Fruit fly (Drosophila melanogaster) whole organism, embryonic: ENCODE data around the gene CG15772.
A peak's percentile ranks its signal among the peaks of the same experiment; 100 is the strongest.

ENCODE experiments used
- Atf6 ChIP-seq: fragments of 200-800 bp; sonication (Bioruptor generic); IDR thresholded peaks from 2 replicates; pipeline ENCODE4 v1.3.6; 2022; ENCODE audit warnings: missing biosample characterization, missing genetic modification characterization
- Awh ChIP-seq: fragments of 200-800 bp; sonication (Bioruptor generic); IDR thresholded peaks from 2 replicates; pipeline ENCODE4, ENCODE4 v1.3.6; 2022; ENCODE audit warnings: missing biosample characterization, missing genetic modification characterization
- BtbVII ChIP-seq: fragments of 200-800 bp; sonication (Bioruptor generic); optimal IDR thresholded peaks from 3 replicates; lab custom pipeline; 2017; ENCODE audit warnings: missing biosample characterization, mild to moderate bottlenecking, missing genetic modification characterization
- CG11085 ChIP-seq: fragments of 200-800 bp; sonication (Bioruptor generic); IDR thresholded peaks from 2 replicates; pipeline ENCODE4 v1.3.6; 2022; ENCODE audit warnings: missing biosample characterization, missing genetic modification characterization
- CG11695 ChIP-seq: fragments of 200-800 bp; sonication (Bioruptor generic); IDR thresholded peaks from 3 replicates; pipeline ENCODE4 v1.3.6; 2022; ENCODE audit warnings: missing biosample characterization, missing genetic modification characterization
- CG13123 ChIP-seq: fragments of 200-800 bp; sonication (Bioruptor generic); optimal IDR thresholded peaks from 2 replicates; lab custom pipeline; 2016; ENCODE audit warnings: missing biosample characterization, missing genetic modification characterization
- CG13894 ChIP-seq: fragments of 200-800 bp; sonication (Bioruptor generic); optimal IDR thresholded peaks from 3 replicates; lab custom pipeline; 2018; ENCODE audit warnings: missing biosample characterization, mild to moderate bottlenecking, missing genetic modification characterization, moderate library complexity
- CG14441 ChIP-seq: fragments of 200-800 bp; sonication (Bioruptor generic); IDR thresholded peaks from 2 replicates; pipeline ENCODE4 v1.3.6; 2022; ENCODE audit warnings: missing biosample characterization, missing genetic modification characterization
- CG14860 ChIP-seq: fragments of 200-800 bp; sonication (Bioruptor generic); IDR thresholded peaks from 3 replicates; pipeline ENCODE4 v1.3.6; 2022; ENCODE audit warnings: missing biosample characterization, missing genetic modification characterization; ENCODE audit not compliant: partially characterized antibody
- CG16815 ChIP-seq: fragments of 200-800 bp; sonication (Bioruptor generic); optimal IDR thresholded peaks from 3 replicates; lab custom pipeline; 2017; ENCODE audit warnings: missing biosample characterization, mild to moderate bottlenecking, missing genetic modification characterization
- CG17186 ChIP-seq: fragments of 200-800 bp; sonication (Bioruptor generic); optimal IDR thresholded peaks from 3 replicates; lab custom pipeline; 2017; ENCODE audit warnings: missing biosample characterization, missing genetic modification reagents, missing genetic modification characterization
- CG17829 ChIP-seq: fragments of 200-800 bp; optimal IDR thresholded peaks from 2 replicates; lab custom pipeline; 2019; ENCODE audit warnings: missing biosample characterization, mild to moderate bottlenecking, missing genetic modification characterization, moderate library complexity
- CG18476 ChIP-seq: fragments of 200-800 bp; sonication (Bioruptor generic); optimal IDR thresholded peaks from 2 replicates; lab custom pipeline; 2016; ENCODE audit warnings: missing biosample characterization, mild to moderate bottlenecking, missing genetic modification characterization
- CG18764 ChIP-seq: fragments of 200-800 bp; sonication (Bioruptor generic); optimal IDR thresholded peaks from 3 replicates; lab custom pipeline; 2016; ENCODE audit warnings: missing biosample characterization, missing genetic modification characterization
- CG3065 ChIP-seq: fragments of 200-800 bp; sonication (Bioruptor generic); optimal IDR thresholded peaks from 2 replicates; lab custom pipeline; 2016; ENCODE audit warnings: missing biosample characterization, missing genetic modification characterization
- CG3281 ChIP-seq: fragments of 200-800 bp; sonication (Bioruptor generic); optimal IDR thresholded peaks from 3 replicates; lab custom pipeline; 2017; ENCODE audit warnings: missing biosample characterization, mild to moderate bottlenecking, missing genetic modification characterization
- CG33213 ChIP-seq: fragments of 200-800 bp; sonication (Bioruptor generic); optimal IDR thresholded peaks from 3 replicates; lab custom pipeline; 2016; ENCODE audit warnings: missing biosample characterization, missing genetic modification characterization
- CG4328 ChIP-seq: fragments of 200-800 bp; sonication (Bioruptor generic); optimal IDR thresholded peaks from 3 replicates; lab custom pipeline; 2017; ENCODE audit warnings: missing biosample characterization, missing genetic modification reagents, missing genetic modification characterization
- CG6791 ChIP-seq: fragments of 200-800 bp; sonication (Bioruptor generic); IDR thresholded peaks from 3 replicates; pipeline ENCODE4 v1.3.6; 2022; ENCODE audit warnings: missing biosample characterization, missing genetic modification characterization; ENCODE audit not compliant: partially characterized antibody
- CG6854 ChIP-seq: fragments of 200-800 bp; sonication (Bioruptor generic); optimal IDR thresholded peaks from 3 replicates; lab custom pipeline; 2017; ENCODE audit warnings: missing biosample characterization, mild to moderate bottlenecking, missing genetic modification characterization
- CG7963 ChIP-seq: fragments of 200-800 bp; sonication (Bioruptor generic); IDR thresholded peaks from 3 replicates; pipeline ENCODE4 v1.3.6; 2022; ENCODE audit warnings: missing biosample characterization, missing genetic modification characterization; ENCODE audit not compliant: partially characterized antibody
- CG8478 ChIP-seq: fragments of >200 bp; optimal IDR thresholded peaks from 2 replicates; lab custom pipeline; 2018
- CG9876 ChIP-seq: fragments of 200-800 bp; sonication (Bioruptor generic); optimal IDR thresholded peaks from 2 replicates; lab custom pipeline; 2016; ENCODE audit warnings: missing biosample characterization, missing genetic modification characterization
- Chrac-16 ChIP-seq: fragments of 200-800 bp; sonication (Bioruptor generic); optimal IDR thresholded peaks from 3 replicates; lab custom pipeline; 2016; ENCODE audit warnings: missing biosample characterization, missing genetic modification characterization
- E2f2 ChIP-seq: fragments of 200-800 bp; sonication (Bioruptor generic); IDR thresholded peaks from 2 replicates; pipeline ENCODE4 v1.3.6; 2022; ENCODE audit warnings: missing biosample characterization, missing genetic modification characterization
- Ets65A ChIP-seq: fragments of 200-800 bp; sonication (Bioruptor generic); peaks from one replicate; lab custom pipeline; 2016; ENCODE audit warnings: missing biosample characterization, missing genetic modification characterization
- HLHmδ ChIP-seq: fragments of 200-800 bp; sonication (Bioruptor generic); optimal IDR thresholded peaks from 2 replicates; lab custom pipeline; 2018; ENCODE audit warnings: missing biosample characterization, mild to moderate bottlenecking, missing genetic modification characterization, moderate library complexity
- Myb ChIP-seq: fragments of 200-800 bp; sonication (Bioruptor generic); optimal IDR thresholded peaks from 2 replicates; lab custom pipeline; 2016; ENCODE audit warnings: missing biosample characterization, missing genetic modification characterization
- Sox100B ChIP-seq: fragments of 200-800 bp; sonication (Bioruptor generic); optimal IDR thresholded peaks from 3 replicates; lab custom pipeline; 2018; ENCODE audit warnings: missing biosample characterization, mild to moderate bottlenecking, missing genetic modification characterization
- Spps ChIP-seq: fragments of 200-800 bp; sonication (Bioruptor generic); optimal IDR thresholded peaks from 2 replicates; lab custom pipeline; 2018; ENCODE audit warnings: missing biosample characterization, mild to moderate bottlenecking, missing genetic modification characterization
- TFAM ChIP-seq: fragments of 200-800 bp; sonication (Bioruptor generic); optimal IDR thresholded peaks from 2 replicates; lab custom pipeline; 2017; ENCODE audit warnings: missing biosample characterization, missing genetic modification characterization, inconsistent platforms
- Xrp1 ChIP-seq: fragments of 200-800 bp; sonication (Bioruptor generic); IDR thresholded peaks from 2 replicates; pipeline ENCODE4 v1.3.6; 2022; ENCODE audit warnings: missing biosample characterization, missing genetic modification characterization
- abd-A ChIP-seq: fragments of 200-800 bp; sonication (Bioruptor generic); optimal IDR thresholded peaks from 3 replicates; lab custom pipeline; 2019; ENCODE audit warnings: missing biosample characterization, mild to moderate bottlenecking, missing genetic modification characterization, moderate library complexity
- caup ChIP-seq: fragments of 200-800 bp; sonication (Bioruptor generic); optimal IDR thresholded peaks from 3 replicates; lab custom pipeline; 2017; ENCODE audit warnings: missing biosample characterization, mild to moderate bottlenecking, missing genetic modification characterization, moderate library complexity; ENCODE audit not compliant: severe bottlenecking
- dati ChIP-seq: fragments of 200-800 bp; sonication (Bioruptor generic); IDR thresholded peaks from 2 replicates; pipeline ENCODE4 v1.3.6; 2022; ENCODE audit warnings: missing biosample characterization, missing genetic modification characterization
- fd64A ChIP-seq: fragments of 200-800 bp; sonication (Bioruptor generic); optimal IDR thresholded peaks from 3 replicates; lab custom pipeline; 2018; ENCODE audit warnings: missing biosample characterization, mild to moderate bottlenecking, missing genetic modification characterization
- ind ChIP-seq: fragments of 200-800 bp; sonication (Bioruptor generic); optimal IDR thresholded peaks from 3 replicates; lab custom pipeline; 2016; ENCODE audit warnings: missing biosample characterization, missing genetic modification characterization
- jing ChIP-seq: fragments of 200-800 bp; sonication (Bioruptor generic); optimal IDR thresholded peaks from 2 replicates; lab custom pipeline; 2018; ENCODE audit warnings: missing biosample characterization, mild to moderate bottlenecking, missing genetic modification characterization
- jumu ChIP-seq: fragments of 200-800 bp; sonication (Bioruptor generic); optimal IDR thresholded peaks from 3 replicates; lab custom pipeline; 2016; ENCODE audit warnings: missing biosample characterization, missing genetic modification characterization
- kah ChIP-seq: fragments of 200-800 bp; sonication (Bioruptor generic); optimal IDR thresholded peaks from 2 replicates; lab custom pipeline; 2018; ENCODE audit warnings: missing biosample characterization, mild to moderate bottlenecking, missing genetic modification characterization
- lilli ChIP-seq: fragments of 200-800 bp; sonication (Bioruptor generic); optimal IDR thresholded peaks from 3 replicates; lab custom pipeline; 2016; ENCODE audit warnings: missing biosample characterization, missing genetic modification characterization
- peb ChIP-seq: fragments of 200-800 bp; sonication (Bioruptor generic); IDR thresholded peaks from 2 replicates; pipeline ENCODE4 v1.3.6; 2022; ENCODE audit warnings: missing biosample characterization, missing genetic modification characterization
- ro ChIP-seq: fragments of 200-800 bp; sonication (Bioruptor generic); IDR thresholded peaks from 2 replicates; pipeline ENCODE4 v1.3.6; 2022; ENCODE audit warnings: missing biosample characterization, missing genetic modification characterization
- row ChIP-seq: fragments of 200-800 bp; sonication (Bioruptor generic); IDR thresholded peaks from 3 replicates; pipeline ENCODE4 v1.3.6; 2022; ENCODE audit warnings: missing biosample characterization, missing genetic modification characterization
- scrt ChIP-seq: fragments of 200-800 bp; sonication (Bioruptor generic); optimal IDR thresholded peaks from 2 replicates; lab custom pipeline; 2018; ENCODE audit warnings: missing biosample characterization, mild to moderate bottlenecking, missing genetic modification characterization, moderate library complexity
- so ChIP-seq: fragments of 200-800 bp; sonication (Bioruptor generic); IDR thresholded peaks from 3 replicates; pipeline ENCODE4 v1.3.6; 2022; ENCODE audit warnings: missing biosample characterization, missing genetic modification characterization
- sug ChIP-seq: fragments of 200-800 bp; optimal IDR thresholded peaks from 2 replicates; lab custom pipeline; 2019; ENCODE audit warnings: missing biosample characterization, mild to moderate bottlenecking, missing genetic modification characterization, moderate library complexity
- tll ChIP-seq, 2 experiments: fragments of 200-800 bp in 1 of 2; fragments of >200 bp in 1 of 2; sonication (Bioruptor generic) in 1 of 2; optimal IDR thresholded peaks; 2 replicates each; lab custom pipeline; 2017 to 2019; ENCODE audit warnings: missing biosample characterization in 2 of 2, missing genetic modification characterization in 2 of 2, mild to moderate bottlenecking in 1 of 2, moderate library complexity in 1 of 2
- vnd ChIP-seq: fragments of 200-800 bp; sonication (Bioruptor generic); IDR thresholded peaks from 3 replicates; pipeline ENCODE4 v1.3.6; 2022; ENCODE audit warnings: missing biosample characterization, missing genetic modification characterization; ENCODE audit not compliant: partially characterized antibody

The CG15772 gene

dm6 chrX:5764001-5764892 lies 12.2 kb downstream of the CG15772 start, which contains the start of the genes MAPk-Ak2 and CG42699 (continued):
- peak; percentile 88 for TF ChIP-seq Sox100B
- no peak for TF ChIP-seq CG8478 (lab: Kevin White, UChicago)
- TF ChIP-seq so: peak; percentile 86
- peak; percentile 74 for TF ChIP-seq CG6854 (GFP tag; lab: Kevin White, UChicago)
- peak; percentile 76 for TF ChIP-seq sug (tag; lab: Kevin White, UChicago)
- peak; percentile 51 for TF ChIP-seq Spps (tag; lab: Kevin White, UChicago)
- peak; percentile 94 for TF ChIP-seq Awh
- peak; percentile 76 for TF ChIP-seq CG3281 (GFP tag; lab: Kevin White, UChicago)
- TF ChIP-seq CG17829 (tag; lab: Kevin White, UChicago): peak; percentile 58
- TF ChIP-seq ind (GFP tag; lab: Kevin White, UChicago): peak; percentile 21
- no peak for TF ChIP-seq jing (GFP tag; lab: Kevin White, UChicago)
- peak; percentile 55 for TF ChIP-seq Ets65A (GFP tag; lab: Kevin White, UChicago)
- TF ChIP-seq caup: peak; percentile 91
- peak; percentile 38 for TF ChIP-seq TFAM
- TF ChIP-seq dati (GFP tag; lab: Robert Waterston, UW): no peak
- peak; percentile 83 for TF ChIP-seq fd64A (GFP tag; lab: Kevin White, UChicago)
- TF ChIP-seq lilli: peak; percentile 67
- TF ChIP-seq CG33213 (GFP tag; lab: Kevin White, UChicago): peak; percentile 87
- TF ChIP-seq CG11695: peak; percentile 73
- TF ChIP-seq row (GFP tag; lab: Robert Waterston, UW): peak; percentile 54
- TF ChIP-seq BtbVII (GFP tag; lab: Kevin White, UChicago): peak; percentile 83
- peak; percentile 38 for TF ChIP-seq HLHmδ (GFP tag; lab: Kevin White, UChicago)
- TF ChIP-seq CG17186 (GFP tag; lab: Kevin White, UChicago): peak; percentile 4
- peak; percentile 90 for TF ChIP-seq CG13894 (tag; lab: Kevin White, UChicago)
- peak; percentile 76 for TF ChIP-seq Xrp1 (GFP tag; lab: Robert Waterston, UW)
- peak; percentile 50 for TF ChIP-seq abd-A (tag; lab: Kevin White, UChicago)
- TF ChIP-seq CG9876: peak; percentile 65
- peak; percentile 75 for TF ChIP-seq jumu
- no peak for TF ChIP-seq peb (GFP tag; lab: Robert Waterston, UW)
- TF ChIP-seq kah (GFP tag; lab: Kevin White, UChicago): peak; percentile 73
- TF ChIP-seq tll (GFP tag; optimal IDR thresholded peaks at IDR 0.05; lab: Kevin White, UChicago): no peak
- TF ChIP-seq Myb (GFP tag; lab: Kevin White, UChicago): peak; percentile 84
- TF ChIP-seq CG18764 (GFP tag; lab: Kevin White, UChicago): peak; percentile 80
- TF ChIP-seq CG11085 (GFP tag; lab: Robert Waterston, UW): peak; percentile 59; the same call in 1 of the 2 replicates
- peak; percentile 71 for TF ChIP-seq CG7963
- no peak for TF ChIP-seq ro (GFP tag; lab: Robert Waterston, UW)
- TF ChIP-seq CG14441 (GFP tag; lab: Robert Waterston, UW): peak; percentile 56; the same call in 1 of the 2 replicates
- peak; percentile 76 for TF ChIP-seq CG14860 (GFP tag; lab: Robert Waterston, UW)
- TF ChIP-seq CG4328: peak; percentile 89
- TF ChIP-seq scrt (GFP tag; lab: Kevin White, UChicago): peak; percentile 69
- TF ChIP-seq Chrac-16 (GFP tag; lab: Kevin White, UChicago): no peak
- peak; percentile 89 for TF ChIP-seq CG13123 (GFP tag; lab: Kevin White, UChicago)
- no peak for TF ChIP-seq CG16815 (GFP tag; lab: Kevin White, UChicago)
- TF ChIP-seq E2f2 (GFP tag; lab: Robert Waterston, UW): peak; percentile 50
- peak; percentile 77 for TF ChIP-seq Atf6 (GFP tag; lab: Robert Waterston, UW)
- peak; percentile 60 for TF ChIP-seq vnd (GFP tag; lab: Robert Waterston, UW)
- peak; percentile 79 for TF ChIP-seq CG6791 (GFP tag; lab: Robert Waterston, UW)
- peak; percentile 49 for TF ChIP-seq CG18476 (GFP tag; lab: Kevin White, UChicago)
- peak; percentile 57 for TF ChIP-seq CG3065 (GFP tag; lab: Kevin White, UChicago)
